Worm (Caenorhabditis elegans): Measurements from ENCODE around the gene pas-6.

pas-6 gene

ce11 chrV:5584293-5584776 is at the start of gene pas-6:
Gene pas-6, minus strand, starts transcription at chrV:5584343.
- TF ChIP-seq him-1 (tag; optimal IDR thresholded peaks at IDR 0.05) (no peak), dao-5 (tag; optimal IDR thresholded peaks at IDR 0.05) (no peak), W03F9.2 (tag; optimal IDR thresholded peaks at IDR 0.05) (peak; percentile 10)

DNA sequence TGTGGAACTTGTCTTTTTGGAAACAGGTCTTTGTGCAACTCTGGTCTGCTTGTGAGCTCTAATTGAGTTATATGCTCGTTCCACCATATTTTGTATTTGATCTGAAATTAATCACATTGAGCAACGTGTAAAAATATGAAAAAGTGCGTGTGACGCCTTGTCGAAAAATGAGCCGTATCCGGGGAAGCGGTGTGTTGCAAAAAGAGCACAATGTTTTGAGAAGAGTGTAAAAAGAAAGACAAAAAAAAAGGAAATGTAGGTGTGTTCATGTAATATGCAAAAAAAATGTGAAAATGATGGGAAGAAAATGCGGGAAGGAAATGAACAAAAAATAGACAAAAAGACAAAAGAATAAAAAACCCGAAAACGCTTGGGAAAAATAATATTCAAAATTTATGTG is 46.6 kb upstream of the pas-6 start, which contains the start of gene acy-4:
TSS of gene acy-4 (minus strand) at position 101 of the 400 bp plus-strand sequence.
- TF ChIP-seq dao-5 (tag; optimal IDR thresholded peaks at IDR 0.05) (no peak), W03F9.2 (tag; optimal IDR thresholded peaks at IDR 0.05) (no peak), him-1 (tag; optimal IDR thresholded peaks at IDR 0.05) (no peak)

- no peak for TF ChIP-seq dao-5 (tag; optimal IDR thresholded peaks at IDR 0.05)
- TF ChIP-seq W03F9.2 (tag; optimal IDR thresholded peaks at IDR 0.05): no peak
- TF ChIP-seq him-1 (tag; optimal IDR thresholded peaks at IDR 0.05): no peak
These were observed 43.9 kb upstream of the pas-6 start for ce11 chrV:5628014-5628413.

DNA sequence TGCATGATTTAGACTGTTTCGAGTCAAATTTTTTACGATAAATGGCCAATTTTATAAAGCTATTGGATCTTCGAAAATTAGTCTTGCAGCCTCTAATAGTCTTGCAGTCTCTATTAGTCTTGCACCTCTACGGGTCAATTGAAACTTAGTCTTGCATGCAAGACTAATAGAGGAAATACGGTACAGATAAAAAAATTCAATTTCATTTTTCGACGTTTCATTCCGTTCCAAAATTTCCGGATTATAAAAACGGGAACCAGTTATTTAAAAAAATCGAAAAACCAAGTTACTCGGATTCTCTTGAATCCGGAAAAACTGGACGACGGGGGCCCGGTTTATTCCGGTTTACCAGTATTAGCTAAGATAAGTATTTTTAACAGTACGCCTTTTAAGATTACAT is 37.2 kb upstream of the pas-6 start, which contains the start of gene M03E7.1:
TSS of gene M03E7.1 (plus strand) at position 301 of the 400 bp plus-strand sequence.
- no peak for TF ChIP-seq him-1 (tag; optimal IDR thresholded peaks at IDR 0.05)
- no peak for TF ChIP-seq W03F9.2 (tag; optimal IDR thresholded peaks at IDR 0.05)
- no peak for TF ChIP-seq dao-5 (tag; optimal IDR thresholded peaks at IDR 0.05)

DNA sequence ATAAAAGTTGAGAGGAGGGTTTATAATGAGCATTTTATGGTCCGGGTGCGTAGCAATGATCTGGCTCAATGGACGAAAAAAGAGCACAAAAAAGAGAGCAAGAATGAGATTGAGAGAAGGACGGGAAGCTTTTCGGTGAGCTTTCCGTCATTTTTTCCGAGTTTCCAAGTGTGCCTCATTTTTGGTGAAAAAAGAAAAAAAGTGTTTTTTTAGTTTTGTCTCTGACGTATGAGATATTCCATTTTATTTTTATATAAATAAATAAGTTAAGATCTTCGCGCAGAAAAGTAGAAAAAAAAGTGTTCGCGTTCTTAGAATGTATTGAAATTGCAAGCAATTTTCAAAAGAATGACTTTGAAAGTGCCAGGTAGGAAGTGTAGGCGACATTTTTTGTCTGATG is 35.9 kb upstream of the pas-6 start, which contains the start of gene memb-2:
TSS of gene memb-2 (minus strand) at position 101 of the 400 bp plus-strand sequence.
- no peak for TF ChIP-seq W03F9.2 (tag; optimal IDR thresholded peaks at IDR 0.05)
- TF ChIP-seq him-1 (tag; optimal IDR thresholded peaks at IDR 0.05): no peak
- TF ChIP-seq dao-5 (tag; optimal IDR thresholded peaks at IDR 0.05): no peak

DNA sequence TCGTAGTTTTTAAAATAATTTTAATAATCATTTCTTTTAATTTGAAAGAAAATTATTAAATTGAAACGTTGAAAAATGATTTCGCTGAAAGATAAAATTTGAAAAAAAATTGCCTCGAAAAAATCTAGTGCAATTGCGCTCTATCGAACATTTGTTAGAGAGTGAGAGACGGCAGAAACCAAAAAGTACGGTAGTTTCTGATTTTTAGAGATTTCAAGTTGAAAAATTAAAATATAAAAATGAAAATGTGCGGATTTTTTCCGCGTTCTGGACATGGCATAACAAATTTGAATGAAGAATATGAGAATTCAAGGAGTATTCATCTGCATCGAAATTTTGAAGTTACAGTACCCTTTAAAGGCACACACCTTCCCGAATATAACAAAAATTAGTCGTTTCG is 35.2 kb upstream of the pas-6 start:
- TF ChIP-seq dao-5 (tag; optimal IDR thresholded peaks at IDR 0.05): no peak
- no peak for TF ChIP-seq him-1 (tag; optimal IDR thresholded peaks at IDR 0.05)
- no peak for TF ChIP-seq W03F9.2 (tag; optimal IDR thresholded peaks at IDR 0.05)

DNA sequence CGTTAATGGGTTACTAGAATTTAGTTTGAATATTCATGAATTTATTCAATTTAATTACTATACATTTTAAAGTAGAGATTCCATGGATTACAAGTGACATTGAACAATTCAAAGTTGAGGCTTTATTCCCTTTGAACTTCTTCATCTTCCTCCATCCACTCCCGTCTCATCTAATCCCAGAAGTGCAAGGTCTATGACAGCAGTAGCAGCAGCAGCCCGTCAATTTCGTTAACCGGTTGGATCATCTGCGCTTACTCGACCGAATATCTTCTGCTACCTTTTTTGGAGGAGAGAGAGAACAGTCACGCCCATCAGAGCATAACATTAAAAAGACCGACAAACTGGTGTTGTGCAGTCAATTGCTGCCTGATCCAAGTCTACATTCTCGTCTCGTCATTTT is 33.2 kb upstream of the pas-6 start, which contains the start of gene M03E7.2:
TSS of gene M03E7.2 (plus strand) at position 301 of the 400 bp plus-strand sequence.
- TF ChIP-seq W03F9.2 (tag; optimal IDR thresholded peaks at IDR 0.05) (no peak), dao-5 (tag; optimal IDR thresholded peaks at IDR 0.05) (no peak), him-1 (tag; optimal IDR thresholded peaks at IDR 0.05) (no peak)

ce11 chrV:5614724-5615123 is 30.6 kb upstream of the pas-6 start, which contains the start of gene M03E7.3:
Gene M03E7.3, plus strand, starts transcription at chrV:5615024.
- TF ChIP-seq W03F9.2 (tag; optimal IDR thresholded peaks at IDR 0.05) (no peak), dao-5 (tag; optimal IDR thresholded peaks at IDR 0.05) (no peak), him-1 (tag; optimal IDR thresholded peaks at IDR 0.05) (no peak)

DNA sequence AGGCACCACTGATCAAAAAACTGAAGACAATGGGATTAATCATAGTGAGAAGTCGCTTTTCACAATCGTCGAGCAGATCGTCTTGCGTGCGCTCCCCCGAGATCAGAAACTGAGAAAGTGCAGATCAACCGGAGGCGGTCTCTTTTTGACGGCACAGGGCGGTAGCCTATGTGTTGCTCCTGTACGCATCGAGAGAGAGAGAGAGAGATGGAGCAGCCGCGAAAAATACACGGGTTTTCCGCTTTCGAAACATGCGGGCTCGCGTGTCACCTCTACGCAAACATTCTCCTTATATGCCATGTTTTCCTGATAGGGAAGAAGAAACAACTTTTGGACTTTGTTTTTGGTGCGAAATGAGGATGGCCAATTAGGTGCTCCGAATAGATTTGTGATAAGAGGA is 29.0 kb upstream of the pas-6 start, which contains the start of gene lrpc-1:
TSS of gene lrpc-1 (minus strand) at position 101 of the 400 bp plus-strand sequence.
- TF ChIP-seq W03F9.2 (tag; optimal IDR thresholded peaks at IDR 0.05) (no peak), him-1 (tag; optimal IDR thresholded peaks at IDR 0.05) (no peak), dao-5 (tag; optimal IDR thresholded peaks at IDR 0.05) (no peak)

DNA sequence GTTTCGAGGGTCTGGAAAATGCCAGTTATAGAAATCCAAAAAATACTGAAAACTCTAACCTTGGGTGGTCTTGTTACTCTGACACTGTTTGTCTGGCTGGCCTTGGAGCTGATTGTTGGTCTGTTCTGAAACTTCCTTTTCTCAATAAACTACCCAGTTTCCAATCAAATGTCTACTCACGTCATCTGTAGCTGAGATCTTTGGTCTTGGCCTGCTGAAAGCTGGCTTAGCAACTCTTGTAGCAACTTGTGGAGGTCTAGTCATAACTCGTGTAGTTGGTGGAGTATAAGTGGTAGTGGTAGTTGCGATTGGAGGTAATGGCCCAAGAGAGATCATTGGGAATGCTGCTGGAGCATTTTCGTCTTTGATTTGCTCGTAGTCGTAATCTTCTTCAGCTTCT is 26.0 kb upstream of the pas-6 start:
- no peak for TF ChIP-seq W03F9.2 (tag; optimal IDR thresholded peaks at IDR 0.05)
- TF ChIP-seq him-1 (tag; optimal IDR thresholded peaks at IDR 0.05): no peak
- TF ChIP-seq dao-5 (tag; optimal IDR thresholded peaks at IDR 0.05): no peak

DNA sequence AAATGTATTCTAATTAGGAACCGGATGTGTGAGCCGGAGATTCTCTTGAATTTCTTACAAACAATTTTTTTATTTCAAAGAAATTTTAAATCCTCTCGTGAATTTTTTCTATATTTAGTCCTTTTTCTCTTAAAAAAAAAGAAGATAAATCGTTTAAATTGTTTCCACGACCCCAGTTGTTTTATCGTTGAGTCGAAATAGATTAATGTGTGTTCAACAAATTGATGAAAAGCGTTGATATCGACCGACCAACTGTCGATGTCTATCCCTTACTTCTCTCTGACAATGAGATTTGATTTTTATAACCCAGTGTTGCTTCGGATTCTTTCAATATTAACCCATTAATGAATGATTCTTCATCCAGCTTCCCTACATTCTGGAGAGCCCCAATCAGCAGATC is 22.1 kb upstream of the pas-6 start, which contains the start of gene CD4.1:
TSS of gene CD4.1 (plus strand) at position 301 of the 400 bp plus-strand sequence.
- TF ChIP-seq W03F9.2 (tag; optimal IDR thresholded peaks at IDR 0.05): no peak
- no peak for TF ChIP-seq dao-5 (tag; optimal IDR thresholded peaks at IDR 0.05)
- TF ChIP-seq him-1 (tag; optimal IDR thresholded peaks at IDR 0.05): no peak

ce11 chrV:5601263-5601662 is 17.1 kb upstream of the pas-6 start, which contains the start of gene CD4.8:
Gene CD4.8, minus strand, starts transcription at chrV:5601363.
- TF ChIP-seq W03F9.2 (tag; optimal IDR thresholded peaks at IDR 0.05): no peak
- no peak for TF ChIP-seq dao-5 (tag; optimal IDR thresholded peaks at IDR 0.05)

DNA sequence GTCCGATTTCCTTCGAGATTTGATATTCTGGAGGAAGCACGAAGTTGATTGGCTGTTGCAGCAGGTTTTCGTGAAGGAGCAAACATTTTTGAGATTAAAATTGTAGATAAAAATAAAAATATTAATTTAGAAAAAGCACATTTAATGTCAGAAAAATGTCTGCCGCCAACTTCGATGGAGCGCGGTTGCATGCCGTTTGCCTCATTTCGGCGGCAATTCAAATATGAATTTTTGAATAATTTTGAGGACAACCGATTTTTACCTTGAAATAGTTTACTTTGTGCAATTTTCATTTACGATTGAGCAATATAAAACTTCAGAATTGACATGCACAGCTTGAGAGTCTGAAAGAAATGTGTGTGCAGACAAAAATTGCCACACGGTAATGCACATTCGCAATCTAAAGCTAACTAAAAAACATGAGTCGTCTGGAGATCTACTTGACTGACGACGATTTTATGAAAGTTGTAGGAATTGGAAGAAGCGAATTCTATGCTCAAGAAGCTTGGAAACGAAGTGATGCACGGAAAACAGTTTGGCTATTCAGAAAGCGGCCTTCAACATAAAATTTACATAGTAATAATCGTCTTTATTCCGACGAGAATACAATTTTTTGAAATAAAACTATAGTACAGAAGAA is 12.4 kb upstream of the pas-6 start, which contains the start of gene zhit-1:
TSS of gene zhit-1 (minus strand) at position 161 of the 640 bp plus-strand sequence.
- TF ChIP-seq dao-5 (tag; optimal IDR thresholded peaks at IDR 0.05): no peak
- peak; percentile 1 for TF ChIP-seq W03F9.2 (tag; optimal IDR thresholded peaks at IDR 0.05)
- no peak for TF ChIP-seq him-1 (tag; optimal IDR thresholded peaks at IDR 0.05)

ce11 chrV:5594315-5594714 is 10.2 kb upstream of the pas-6 start, which contains the start of gene crn-2:
Gene crn-2, plus strand, starts transcription at chrV:5594615.
- TF ChIP-seq W03F9.2 (tag; optimal IDR thresholded peaks at IDR 0.05) (no peak), dao-5 (tag; optimal IDR thresholded peaks at IDR 0.05) (no peak)
